Fruit fly (Drosophila melanogaster): Measurements from ENCODE around the gene CG5404.

CG5404 gene

dm6 chr3R:15664321-15665172 is 39.9 kb upstream of the CG5404 start (continued):
- TF ChIP-seq tll (GFP tag; optimal IDR thresholded peaks at IDR 0.05), result no peak
- no peak for TF ChIP-seq CG3995 (GFP tag; optimal IDR thresholded peaks at IDR 0.05)
- peak; percentile 44; the same call in 1 of the 2 replicates for TF ChIP-seq CG31441 (GFP tag; IDR thresholded peaks at IDR 0.05)
- peak; percentile 56 for TF ChIP-seq dmrt11E (tag; optimal IDR thresholded peaks at IDR 0.05)
- TF ChIP-seq CG9437 (GFP tag; optimal IDR thresholded peaks at IDR 0.05), result peak; percentile 28
- no peak for TF ChIP-seq hbn (GFP tag; IDR thresholded peaks at IDR 0.05; ENCODE audit: partially characterized antibody)
- no peak for TF ChIP-seq CG17802 (tag; optimal IDR thresholded peaks at IDR 0.05)
- TF ChIP-seq ftz-f1 (GFP tag; optimal IDR thresholded peaks at IDR 0.05), result no peak
- no peak for TF ChIP-seq CG13894 (tag; optimal IDR thresholded peaks at IDR 0.05)
- TF ChIP-seq CG5245 (GFP tag; optimal IDR thresholded peaks at IDR 0.05), result no peak
- TF ChIP-seq CG12744 (GFP tag; optimal IDR thresholded peaks at IDR 0.05), result no peak
- no peak for TF ChIP-seq eve (GFP tag; optimal IDR thresholded peaks at IDR 0.05)
- TF ChIP-seq mam (GFP tag; optimal IDR thresholded peaks at IDR 0.05), result no peak
- TF ChIP-seq CG15601 (tag; optimal IDR thresholded peaks at IDR 0.05), result peak; percentile 35
- TF ChIP-seq caup (GFP tag; optimal IDR thresholded peaks at IDR 0.05; ENCODE audit: severe bottlenecking), result no peak
- no peak for TF ChIP-seq zen (tag; optimal IDR thresholded peaks at IDR 0.05)
- TF ChIP-seq CG14710 (tag; optimal IDR thresholded peaks at IDR 0.05), result peak; percentile 39
- TF ChIP-seq CG5953 (GFP tag; IDR thresholded peaks at IDR 0.05), result no peak
- TF ChIP-seq unpg (GFP tag; optimal IDR thresholded peaks at IDR 0.05), result peak; percentile 36
- TF ChIP-seq D (optimal IDR thresholded peaks at IDR 0.05), result no peak
- TF ChIP-seq D (GFP tag; optimal IDR thresholded peaks at IDR 0.05), result peak; percentile 10
- TF ChIP-seq PHDP (tag; optimal IDR thresholded peaks at IDR 0.05), result peak; percentile 21

dm6 chr3R:15665962-15666361 is 38.5 kb upstream of the CG5404 start, which contains the start of gene pxb:
Gene pxb (plus strand): TSS chr3R:15666183.
- TF ChIP-seq kay (GFP tag; optimal IDR thresholded peaks at IDR 0.05) (peak; percentile 35), Nf-YC (tag; optimal IDR thresholded peaks at IDR 0.05) (peak; percentile 17), Oaz (GFP tag; IDR thresholded peaks at IDR 0.05) (no peak), CG9437 (GFP tag; optimal IDR thresholded peaks at IDR 0.05) (no peak), Hmr (GFP tag; optimal IDR thresholded peaks at IDR 0.05) (no peak), YL-1 (GFP tag; optimal IDR thresholded peaks at IDR 0.05) (no peak), CG6689 (GFP tag; IDR thresholded peaks at IDR 0.05) (no peak), org-1 (GFP tag; optimal IDR thresholded peaks at IDR 0.05) (no peak), CG3726 (GFP tag; IDR thresholded peaks at IDR 0.05) (no peak), CG9609 (GFP tag; optimal IDR thresholded peaks at IDR 0.05) (no peak), cwo (GFP tag; optimal IDR thresholded peaks at IDR 0.05) (no peak), CG9215 (GFP tag; IDR thresholded peaks at IDR 0.05) (no peak), Fer3 (tag; optimal IDR thresholded peaks at IDR 0.05) (no peak), psq (GFP tag; optimal IDR thresholded peaks at IDR 0.05) (no peak), Mrtf (GFP tag; IDR thresholded peaks at IDR 0.05) (no peak), CG1647 (GFP tag; optimal IDR thresholded peaks at IDR 0.05) (no peak), hbn (GFP tag; IDR thresholded peaks at IDR 0.05; ENCODE audit: partially characterized antibody) (no peak), CG5180 (GFP tag; optimal IDR thresholded peaks at IDR 0.05) (no peak), pnt (GFP tag; optimal IDR thresholded peaks at IDR 0.05) (no peak), Drgx (GFP tag; IDR thresholded peaks at IDR 0.05) (peak; percentile 59; the same call in 1 of the 2 replicates), CG12942 (GFP tag; optimal IDR thresholded peaks at IDR 0.05) (no peak), CG4820 (GFP tag; optimal IDR thresholded peaks at IDR 0.05) (no peak), Awh (GFP tag; IDR thresholded peaks at IDR 0.05) (0 out of 2 replicates have a peak, but pooled peaks have one; percentile 7), tll (GFP tag; optimal IDR thresholded peaks at IDR 0.05) (peak in 1 of 2 experiments; percentile 55), sens-2 (GFP tag; IDR thresholded peaks at IDR 0.05) (0 out of 2 replicates have a peak, but pooled peaks have one; percentile 21), gce (GFP tag; IDR thresholded peaks at IDR 0.05) (no peak), emc (GFP tag; optimal IDR thresholded peaks at IDR 0.05) (no peak), toy (GFP tag; IDR thresholded peaks at IDR 0.05) (no peak), trem (tag; optimal IDR thresholded peaks at IDR 0.05) (peak; percentile 10), CG13296 (GFP tag; optimal IDR thresholded peaks at IDR 0.05) (no peak)

All from whole organism, embryonic.